Worm (Caenorhabditis elegans) whole organism, L2 larva: ENCODE results near the gene Y75B8A.25.

Experiments used
- C34F6.9 ChIP-seq: fragments of 150-350 bp; optimal IDR thresholded peaks from 2 replicates; lab custom pipeline; 2014; ENCODE audit warnings: missing biosample characterization, missing genetic modification characterization
- F13H6.1 ChIP-seq: sonication (generic microtip); optimal IDR thresholded peaks from 2 replicates; lab custom pipeline; 2016; ENCODE audit warnings: missing genetic modification characterization, missing compliant biosample characterization
- R02D3.7 ChIP-seq: fragments of 150-350 bp; optimal IDR thresholded peaks from 2 replicates; lab custom pipeline; 2014; ENCODE audit warnings: missing biosample characterization, missing genetic modification characterization
- Y55F3AM.14 ChIP-seq: fragments of 200-800 bp; sonication (Bioruptor generic); optimal IDR thresholded peaks from 2 replicates; lab custom pipeline; 2018; ENCODE audit warnings: mild to moderate bottlenecking, missing genetic modification characterization, missing compliant biosample characterization
- ZK546.5 ChIP-seq: sonication (generic microtip); optimal IDR thresholded peaks from 2 replicates; lab custom pipeline; 2017; ENCODE audit warnings: missing biosample characterization, missing genetic modification characterization
- alr-1 ChIP-seq: fragments of 150-350 bp; optimal IDR thresholded peaks from 2 replicates; lab custom pipeline; 2014; ENCODE audit warnings: missing biosample characterization, missing genetic modification characterization
- aly-2 ChIP-seq: fragments of 150-350 bp; optimal IDR thresholded peaks from 2 replicates; lab custom pipeline; 2014; ENCODE audit warnings: missing biosample characterization, missing genetic modification characterization
- ama-1 ChIP-seq: fragments of 150-350 bp; optimal IDR thresholded peaks from 2 replicates; lab custom pipeline; 2018; ENCODE audit warnings: inconsistent platforms
- crh-2 ChIP-seq: sonication (generic microtip); optimal IDR thresholded peaks from 2 replicates; lab custom pipeline; 2017; ENCODE audit warnings: missing biosample characterization, missing genetic modification characterization
- egl-27 ChIP-seq: sonication (generic microtip); optimal IDR thresholded peaks from 3 replicates; lab custom pipeline; 2017; ENCODE audit warnings: missing biosample characterization, missing genetic modification reagents, missing genetic modification characterization
- elt-1 ChIP-seq: fragments of 150-350 bp; optimal IDR thresholded peaks from 2 replicates; lab custom pipeline; 2014; ENCODE audit warnings: missing biosample characterization, missing genetic modification characterization
- elt-3 ChIP-seq: sonication (generic microtip); optimal IDR thresholded peaks from 2 replicates; lab custom pipeline; 2017; ENCODE audit warnings: missing biosample characterization, missing genetic modification characterization
- fos-1 ChIP-seq: fragments of 150-350 bp; optimal IDR thresholded peaks from 2 replicates; lab custom pipeline; 2014; ENCODE audit warnings: missing biosample characterization, missing genetic modification characterization
- gmeb-1 ChIP-seq: fragments of 150-350 bp; optimal IDR thresholded peaks from 2 replicates; lab custom pipeline; 2014; ENCODE audit warnings: missing biosample characterization, missing genetic modification characterization
- lin-11 ChIP-seq: fragments of 150-350 bp; sonication (generic microtip); optimal IDR thresholded peaks from 2 replicates; lab custom pipeline; 2014; ENCODE audit warnings: missing biosample characterization, missing genetic modification characterization, inconsistent platforms, mixed read lengths
- lin-13 ChIP-seq: fragments of 150-350 bp; optimal IDR thresholded peaks from 2 replicates; lab custom pipeline; 2014; ENCODE audit warnings: missing biosample characterization, missing genetic modification reagents, missing genetic modification characterization
- lin-39 ChIP-seq: fragments of 150-350 bp; optimal IDR thresholded peaks from 2 replicates; lab custom pipeline; 2014; ENCODE audit warnings: missing biosample characterization, missing genetic modification reagents, missing genetic modification characterization
- lsy-2 ChIP-seq, 2 experiments: fragments of 150-350 bp in 1 of 2; sonication (generic microtip) in 1 of 2; optimal IDR thresholded peaks; 2 replicates each; lab custom pipeline; 2014 to 2017; ENCODE audit warnings: missing biosample characterization in 2 of 2, missing genetic modification characterization in 2 of 2
- mbf-1 ChIP-seq: sonication (generic microtip); optimal IDR thresholded peaks from 2 replicates; lab custom pipeline; 2017; ENCODE audit warnings: missing biosample characterization, missing genetic modification characterization
- mdl-1 ChIP-seq, 2 experiments: fragments of 150-350 bp in 1 of 2; sonication (generic microtip) in 1 of 2; optimal IDR thresholded peaks; 2 replicates each; lab custom pipeline; 2017; ENCODE audit warnings: missing biosample characterization in 2 of 2, missing genetic modification characterization in 2 of 2
- nhr-10 ChIP-seq: sonication (generic microtip); optimal IDR thresholded peaks from 2 replicates; lab custom pipeline; 2017; ENCODE audit warnings: missing biosample characterization, missing genetic modification characterization
- nhr-129 ChIP-seq: fragments of 150-350 bp; optimal IDR thresholded peaks from 2 replicates; lab custom pipeline; 2014; ENCODE audit warnings: missing biosample characterization, missing genetic modification characterization
- nhr-23 ChIP-seq: fragments of 150-350 bp; optimal IDR thresholded peaks from 2 replicates; lab custom pipeline; 2014; ENCODE audit warnings: missing biosample characterization, missing genetic modification reagents, missing genetic modification characterization
- nhr-237 ChIP-seq: fragments of 150-350 bp; optimal IDR thresholded peaks from 2 replicates; lab custom pipeline; 2014; ENCODE audit warnings: missing biosample characterization, missing genetic modification characterization
- nhr-25 ChIP-seq: fragments of 150-350 bp; sonication (generic microtip); optimal IDR thresholded peaks from 3 replicates; lab custom pipeline; 2014; ENCODE audit warnings: missing biosample characterization, missing genetic modification characterization
- nhr-77 ChIP-seq: fragments of 150-350 bp; optimal IDR thresholded peaks from 2 replicates; lab custom pipeline; 2014; ENCODE audit warnings: missing biosample characterization, missing genetic modification characterization
- peb-1 ChIP-seq: fragments of 150-350 bp; optimal IDR thresholded peaks from 2 replicates; lab custom pipeline; 2014; ENCODE audit warnings: missing biosample characterization, missing genetic modification characterization
- skn-1 ChIP-seq: sonication (generic microtip); optimal IDR thresholded peaks from 2 replicates; lab custom pipeline; 2017; ENCODE audit warnings: missing biosample characterization, missing genetic modification characterization
- sma-3 ChIP-seq: sonication (generic microtip); optimal IDR thresholded peaks from 2 replicates; lab custom pipeline; 2016; ENCODE audit warnings: missing genetic modification reagents, missing genetic modification characterization, missing compliant biosample characterization
- snpc-4 ChIP-seq: fragments of 150-350 bp; optimal IDR thresholded peaks from 2 replicates; lab custom pipeline; 2014; ENCODE audit warnings: missing biosample characterization, missing genetic modification characterization
- unc-55 ChIP-seq: fragments of 150-350 bp; sonication (generic microtip); optimal IDR thresholded peaks from 3 replicates; lab custom pipeline; 2014; ENCODE audit warnings: missing biosample characterization, missing genetic modification reagents, missing genetic modification characterization
- unc-62 ChIP-seq: fragments of 150-350 bp; optimal IDR thresholded peaks from 2 replicates; lab custom pipeline; 2014; ENCODE audit warnings: missing biosample characterization, missing genetic modification reagents, missing genetic modification characterization
- zag-1 ChIP-seq: fragments of 150-350 bp; optimal IDR thresholded peaks from 2 replicates; lab custom pipeline; 2014; ENCODE audit warnings: missing biosample characterization, missing genetic modification characterization
- ztf-11 ChIP-seq: sonication (generic microtip); optimal IDR thresholded peaks from 2 replicates; lab custom pipeline; 2017; ENCODE audit warnings: missing biosample characterization, missing genetic modification characterization
- ztf-4 ChIP-seq: fragments of 150-350 bp; optimal IDR thresholded peaks from 2 replicates; lab custom pipeline; 2014; ENCODE audit warnings: missing biosample characterization, missing genetic modification characterization

Gene Y75B8A.25

DNA sequence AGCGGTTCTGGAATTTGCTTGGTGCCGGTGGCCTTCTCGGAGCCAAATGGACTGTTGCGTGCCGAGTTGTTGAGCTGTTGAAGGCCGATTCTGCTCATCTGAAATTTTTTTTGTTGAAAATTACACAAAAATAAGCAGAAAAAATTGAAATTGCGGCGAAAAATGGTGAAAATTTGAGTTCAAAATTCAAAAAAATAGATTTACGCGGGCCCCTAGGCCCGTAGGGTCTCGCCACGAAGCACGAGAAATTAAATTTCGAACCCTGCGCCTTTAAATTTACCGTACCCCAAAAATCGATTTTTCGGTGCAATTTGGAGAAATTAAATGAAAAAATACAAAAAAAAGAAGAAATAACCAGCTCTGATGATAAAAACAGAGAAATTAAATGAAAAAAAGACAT is 48.6 kb upstream of the Y75B8A.25 start, which contains the start of gene gmn-1:
Gene gmn-1, minus strand, starts transcription at position 98 of the 400 bp plus-strand sequence.
- TF ChIP-seq fos-1, result no peak
- TF ChIP-seq lin-13 (GFP tag; lab: Kevin White, UChicago), result no peak
- TF ChIP-seq nhr-129 (tag; lab: Kevin White, UChicago), result no peak
- no peak for TF ChIP-seq elt-3 (tag; lab: Kevin White, UChicago)
- no peak for TF ChIP-seq ZK546.5 (tag; lab: Kevin White, UChicago)
- TF ChIP-seq alr-1, result no peak
- TF ChIP-seq peb-1 (tag; lab: Kevin White, UChicago), result no peak
- TF ChIP-seq mbf-1 (tag; lab: Kevin White, UChicago), result no peak
- no peak for TF ChIP-seq unc-55 (GFP tag; lab: Kevin White, UChicago)
- no peak for TF ChIP-seq lin-39 (tag; lab: Kevin White, UChicago)
- no peak for TF ChIP-seq nhr-237 (tag; lab: Kevin White, UChicago)
- TF ChIP-seq F13H6.1, result no peak
- no peak for TF ChIP-seq ztf-4 (tag; lab: Kevin White, UChicago)
- TF ChIP-seq lsy-2 (tag; optimal IDR thresholded peaks at IDR 0.05; lab: Kevin White, UChicago), result no peak
- TF ChIP-seq nhr-23 (tag; lab: Kevin White, UChicago), result no peak
- no peak for TF ChIP-seq crh-2 (tag; lab: Kevin White, UChicago)
- no peak for TF ChIP-seq Y55F3AM.14 (GFP tag; lab: Kevin White, UChicago)
- TF ChIP-seq unc-62, result no peak
- TF ChIP-seq, all 48 proteins: peak for 0

DNA sequence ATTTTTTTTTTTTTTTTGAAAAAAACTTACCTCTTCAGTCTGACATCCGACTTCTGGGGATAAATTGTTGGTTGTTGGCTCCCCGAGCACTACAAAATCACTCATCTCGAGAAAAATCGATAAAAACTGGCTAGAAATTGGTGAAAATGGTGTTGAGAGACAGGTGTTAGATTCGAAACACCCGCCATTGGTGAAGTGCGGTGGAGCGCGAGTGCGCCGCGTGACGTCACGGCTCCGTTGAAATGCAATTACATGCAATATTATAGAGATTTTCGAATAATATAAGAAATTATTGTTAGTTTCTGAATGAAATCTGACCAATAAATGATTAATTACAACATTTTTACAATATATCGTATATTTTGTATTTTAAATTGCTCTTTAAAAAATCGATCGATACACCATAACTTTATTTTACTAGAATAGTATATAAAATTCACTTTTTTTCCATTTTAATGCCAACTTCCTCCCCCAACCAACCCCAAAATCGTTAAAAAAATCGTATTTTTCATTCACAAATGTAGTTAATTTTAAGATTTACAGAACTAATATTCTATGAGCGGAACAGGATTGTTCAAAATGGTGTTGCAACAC is 47.7 kb upstream of the Y75B8A.25 start, which contains the start of the genes Y75B8A.18 and Y75B8A.19:
Gene Y75B8A.18, minus strand, starts transcription at position 142 of the 594 bp plus-strand sequence.
Gene Y75B8A.19, plus strand, starts transcription at position 544 of the 594 bp plus-strand sequence.
- no peak for TF ChIP-seq zag-1
- peak; percentile 91 for TF ChIP-seq gmeb-1 (tag; lab: Kevin White, UChicago)
- TF ChIP-seq aly-2, result no peak
- peak; percentile 52 for TF ChIP-seq lin-11 (tag; lab: Kevin White, UChicago)
- no peak for TF ChIP-seq elt-3 (tag; lab: Kevin White, UChicago)
- peak; percentile 19 for TF ChIP-seq snpc-4 (tag; lab: Kevin White, UChicago)
- TF ChIP-seq nhr-10 (tag; lab: Kevin White, UChicago), result no peak
- TF ChIP-seq nhr-77, result no peak
- no peak for TF ChIP-seq mbf-1 (tag; lab: Kevin White, UChicago)
- peak; percentile 22 for TF ChIP-seq F13H6.1
- TF ChIP-seq C34F6.9 (tag; lab: Kevin White, UChicago), result peak; percentile 71
- no peak for TF ChIP-seq ama-1
- peak; percentile 62 for TF ChIP-seq crh-2 (tag; lab: Kevin White, UChicago)
- TF ChIP-seq nhr-129 (tag; lab: Kevin White, UChicago), result peak; percentile 36
- TF ChIP-seq nhr-25 (tag; lab: Kevin White, UChicago), result peak; percentile 47
- TF ChIP-seq lin-13 (GFP tag; lab: Kevin White, UChicago), result peak; percentile 40
- peak; percentile 22 to 82 for TF ChIP-seq lsy-2 (tag; optimal IDR thresholded peaks at IDR 0.05; lab: Kevin White, UChicago)
- TF ChIP-seq unc-55 (GFP tag; lab: Kevin White, UChicago), result peak; percentile 75
- peak; percentile 32 for TF ChIP-seq sma-3 (GFP tag; lab: Kevin White, UChicago)
- no peak for TF ChIP-seq fos-1
- TF ChIP-seq R02D3.7 (tag; lab: Kevin White, UChicago), result no peak

DNA sequence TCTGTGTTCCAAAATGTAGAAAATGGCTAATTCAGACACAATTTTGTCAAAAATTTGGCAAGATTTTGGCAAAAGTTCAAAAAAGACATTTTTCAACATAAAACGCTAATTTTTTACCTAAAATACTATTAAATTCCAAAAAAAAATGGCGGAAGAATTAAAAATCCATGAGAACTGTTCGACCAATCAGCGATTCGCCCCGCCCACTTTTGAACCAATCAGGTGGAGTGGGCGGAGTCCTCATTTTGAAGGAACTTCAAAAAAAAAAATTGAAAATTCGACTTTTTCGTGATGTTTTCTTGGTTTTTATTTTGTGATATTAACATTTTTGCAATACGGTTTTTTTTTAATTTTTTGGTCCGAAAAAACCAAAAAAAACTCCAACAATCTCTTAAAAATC is 45.9 kb upstream of the Y75B8A.25 start:
- TF ChIP-seq alr-1 (no peak), egl-27 (tag; lab: Kevin White, UChicago) (no peak), elt-1 (tag; lab: Kevin White, UChicago) (no peak), Y55F3AM.14 (GFP tag; lab: Kevin White, UChicago) (no peak)
- TF ChIP-seq, all 48 proteins: peak for 0

DNA sequence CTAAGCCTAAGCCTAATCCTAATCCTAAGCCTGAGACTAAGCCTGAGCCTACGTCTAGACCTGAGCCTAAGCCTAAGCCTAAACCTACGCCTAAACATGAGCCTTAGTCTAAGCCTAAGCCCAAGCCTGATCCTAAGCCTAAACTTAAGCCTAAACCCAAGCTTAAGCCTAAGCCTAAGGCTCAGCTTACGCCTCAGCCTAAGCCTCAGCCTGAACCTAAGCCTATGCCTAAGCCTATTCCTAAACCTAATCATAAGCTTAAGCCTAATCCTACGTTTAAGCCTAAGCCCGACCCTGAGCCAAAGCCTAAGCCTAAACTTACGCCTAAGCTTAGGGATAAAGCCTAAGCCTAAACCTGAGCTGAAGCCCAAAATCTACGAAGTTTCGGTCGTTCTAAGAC is 43.6 kb upstream of the Y75B8A.25 start:
- TF ChIP-seq elt-1 (tag; lab: Kevin White, UChicago) (no peak), crh-2 (tag; lab: Kevin White, UChicago) (no peak), mdl-1 (tag; optimal IDR thresholded peaks at IDR 0.05; lab: Kevin White, UChicago) (no peak), ZK546.5 (tag; lab: Kevin White, UChicago) (no peak), egl-27 (tag; lab: Kevin White, UChicago) (no peak), skn-1 (tag; lab: Kevin White, UChicago) (no peak), aly-2 (no peak), ztf-11 (tag; lab: Kevin White, UChicago) (no peak)
